Worm (Caenorhabditis elegans): ENCODE results near the gene gcy-32.

Gene gcy-32

DNA sequence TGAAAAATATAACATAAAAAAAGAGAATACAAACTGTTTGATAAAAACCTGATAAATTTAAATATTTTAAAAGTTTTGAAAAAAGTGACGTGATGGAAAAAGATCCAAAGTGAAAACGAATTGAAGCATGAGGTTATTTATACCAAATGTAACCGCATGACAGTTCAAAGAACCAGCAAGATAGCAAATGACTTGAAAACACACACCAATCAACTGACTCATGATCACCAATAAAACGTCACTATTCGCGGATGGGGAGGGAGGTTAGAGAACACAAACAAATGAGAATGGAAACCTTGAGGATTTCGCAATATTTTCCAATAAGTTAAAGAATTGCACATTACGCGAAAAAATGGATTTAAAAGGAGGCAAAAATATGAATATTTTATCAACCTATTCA lies 5.9 kb downstream of the gcy-32 start, which contains the start of gene C06B3.7:
C06B3.7 (plus strand) TSS at position 287 of the 400 bp plus-strand sequence.
- TF ChIP-seq zip-8 (tag; optimal IDR thresholded peaks at IDR 0.05) (no peak), mls-2 (tag; optimal IDR thresholded peaks at IDR 0.05) (no peak), hlh-1 (tag; optimal IDR thresholded peaks at IDR 0.05) (no peak), nhr-237 (tag; optimal IDR thresholded peaks at IDR 0.05) (no peak), ceh-43 (GFP tag; optimal IDR thresholded peaks at IDR 0.05) (no peak), nhr-28 (tag; optimal IDR thresholded peaks at IDR 0.05) (no peak), ceh-39 (tag; optimal IDR thresholded peaks at IDR 0.05) (no peak), lin-32 (GFP tag; optimal IDR thresholded peaks at IDR 0.05) (no peak), nhr-2 (tag; optimal IDR thresholded peaks at IDR 0.05) (no peak), nhr-12 (tag; optimal IDR thresholded peaks at IDR 0.05) (no peak), snpc-4 (tag; optimal IDR thresholded peaks at IDR 0.05) (no peak), tbx-8 (GFP tag; optimal IDR thresholded peaks at IDR 0.05) (no peak), mab-5 (tag; optimal IDR thresholded peaks at IDR 0.05) (no peak), mep-1 (tag; optimal IDR thresholded peaks at IDR 0.05) (no peak), unc-62 (GFP tag; optimal IDR thresholded peaks at IDR 0.05) (no peak), elt-3 (tag; optimal IDR thresholded peaks at IDR 0.05) (no peak), unc-120 (tag; optimal IDR thresholded peaks at IDR 0.05; ENCODE audit: poor library complexity, severe bottlenecking) (no peak)

DNA sequence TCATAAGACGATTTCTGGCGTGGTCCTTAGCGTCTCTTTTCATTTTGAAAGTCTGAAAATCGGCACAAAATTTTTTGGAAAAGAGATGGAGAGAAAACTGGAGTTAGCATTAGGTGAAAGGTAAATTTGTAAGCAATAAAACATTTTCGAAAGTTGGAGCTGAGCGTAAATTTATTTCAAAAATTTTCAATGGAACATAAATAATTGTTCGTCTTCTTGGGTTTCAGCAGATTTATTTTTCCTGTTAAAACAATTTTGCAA lies 6.4 kb downstream of the gcy-32 start, which contains the start of gene C06B3.6:
C06B3.6 (minus strand) TSS at position 52 of the 261 bp plus-strand sequence.
- TF ChIP-seq ceh-39 (tag; optimal IDR thresholded peaks at IDR 0.05) (no peak), bed-3 (GFP tag; optimal IDR thresholded peaks at IDR 0.05) (no peak), ztf-11 (tag; optimal IDR thresholded peaks at IDR 0.05) (no peak), mep-1 (tag; optimal IDR thresholded peaks at IDR 0.05) (no peak), snpc-4 (tag; optimal IDR thresholded peaks at IDR 0.05) (no peak), mab-5 (tag; optimal IDR thresholded peaks at IDR 0.05) (no peak), nhr-2 (tag; optimal IDR thresholded peaks at IDR 0.05) (no peak), sptf-1 (tag; optimal IDR thresholded peaks at IDR 0.05) (no peak), lin-13 (tag; optimal IDR thresholded peaks at IDR 0.05) (no peak), drap-1 (GFP tag; optimal IDR thresholded peaks at IDR 0.05) (no peak), M03D4.4 (tag; optimal IDR thresholded peaks at IDR 0.05) (no peak), nhr-28 (tag; optimal IDR thresholded peaks at IDR 0.05) (no peak), ces-1 (GFP tag; optimal IDR thresholded peaks at IDR 0.05) (no peak), zip-8 (tag; optimal IDR thresholded peaks at IDR 0.05) (no peak), sem-2 (GFP tag; optimal IDR thresholded peaks at IDR 0.05) (no peak), nhr-76 (tag; optimal IDR thresholded peaks at IDR 0.05) (no peak), lin-32 (GFP tag; optimal IDR thresholded peaks at IDR 0.05) (no peak)

DNA sequence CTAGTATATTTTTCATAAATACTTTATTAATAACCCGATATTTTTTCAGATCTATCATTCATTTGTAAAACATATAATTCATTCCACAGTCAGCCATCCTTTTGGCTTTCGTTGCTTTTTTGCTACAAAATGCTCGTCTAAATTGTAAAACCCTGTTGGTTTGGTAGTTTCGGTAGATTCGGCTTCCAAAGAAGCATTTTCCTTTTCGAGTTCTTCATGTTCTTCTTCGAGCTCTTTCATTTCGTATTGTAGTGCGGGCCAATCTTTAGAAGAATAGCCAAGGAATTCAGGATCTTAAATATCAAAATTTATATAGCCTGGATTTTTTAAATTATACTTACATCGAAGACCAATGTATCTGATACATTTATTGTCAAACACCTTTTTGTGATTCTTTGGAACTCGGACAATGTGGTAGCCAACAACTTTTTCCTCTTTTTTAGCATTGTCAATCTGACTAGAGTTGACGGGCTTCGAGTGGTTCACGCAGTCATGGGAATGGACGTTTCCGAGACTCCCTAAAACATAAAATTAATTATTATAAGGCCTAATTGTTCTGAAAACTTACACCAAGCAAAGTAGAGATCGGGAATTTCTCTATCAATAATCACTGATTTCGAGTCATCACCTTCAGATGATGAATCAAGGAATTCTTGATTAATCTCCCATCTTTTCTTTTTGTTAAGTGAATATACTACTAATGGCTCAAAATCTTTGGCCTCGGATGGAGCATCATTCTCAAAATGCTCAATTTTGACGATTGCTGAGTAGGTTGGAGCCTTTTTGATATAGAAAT lies 7.0 kb downstream of the gcy-32 start:
- no peak for TF ChIP-seq blmp-1 (tag; optimal IDR thresholded peaks at IDR 0.05)
- no peak for TF ChIP-seq flh-1 (GFP tag; optimal IDR thresholded peaks at IDR 0.05)
- no peak for TF ChIP-seq ztf-11 (tag; optimal IDR thresholded peaks at IDR 0.05)
- no peak for TF ChIP-seq lsy-2 (tag; optimal IDR thresholded peaks at IDR 0.05)
- no peak for TF ChIP-seq ceh-43 (GFP tag; optimal IDR thresholded peaks at IDR 0.05)
- no peak for TF ChIP-seq cnd-1 (tag; optimal IDR thresholded peaks at IDR 0.05)
- no peak for TF ChIP-seq ham-2 (GFP tag; optimal IDR thresholded peaks at IDR 0.05)
- TF ChIP-seq ces-1 (GFP tag; optimal IDR thresholded peaks at IDR 0.05), result no peak
- TF ChIP-seq tbx-8 (GFP tag; optimal IDR thresholded peaks at IDR 0.05), result no peak
- TF ChIP-seq unc-39 (tag; optimal IDR thresholded peaks at IDR 0.05), result no peak
- no peak for TF ChIP-seq hlh-1 (tag; optimal IDR thresholded peaks at IDR 0.05)
- TF ChIP-seq sptf-1 (tag; optimal IDR thresholded peaks at IDR 0.05), result no peak
- TF ChIP-seq sem-2 (GFP tag; optimal IDR thresholded peaks at IDR 0.05), result no peak
- no peak for TF ChIP-seq drap-1 (GFP tag; optimal IDR thresholded peaks at IDR 0.05)
- TF ChIP-seq snpc-4 (tag; optimal IDR thresholded peaks at IDR 0.05), result no peak
- no peak for TF ChIP-seq bed-3 (GFP tag; optimal IDR thresholded peaks at IDR 0.05)
- TF ChIP-seq mls-2 (tag; optimal IDR thresholded peaks at IDR 0.05), result no peak
- TF ChIP-seq unc-120 (tag; optimal IDR thresholded peaks at IDR 0.05; ENCODE audit: poor library complexity, severe bottlenecking), result no peak

DNA sequence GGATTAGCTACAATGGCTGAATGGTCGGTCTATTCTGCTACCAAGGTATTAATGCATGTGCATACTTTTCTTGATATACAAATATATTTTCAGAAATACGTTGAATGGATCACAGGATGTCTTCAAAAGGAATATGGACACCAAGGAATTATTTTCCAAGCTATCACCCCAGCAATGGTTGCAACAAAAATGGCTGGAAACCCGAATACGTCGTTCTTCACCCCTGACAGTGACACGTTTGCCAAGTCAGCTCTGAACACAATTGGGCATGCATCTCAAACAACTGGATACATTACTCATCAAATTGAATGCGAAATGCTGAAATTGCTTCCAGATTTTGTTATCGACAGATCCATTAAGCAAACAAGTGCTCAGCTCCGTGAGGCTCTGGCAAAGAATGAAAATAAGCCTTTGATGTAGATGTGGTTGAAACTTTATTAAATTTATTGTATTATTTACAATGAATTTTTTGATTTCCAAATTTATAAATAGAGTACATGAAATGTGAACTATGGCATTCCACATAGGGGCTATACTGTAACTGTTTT lies 7.7 kb downstream of the gcy-32 start:
- TF ChIP-seq elt-1 (tag; optimal IDR thresholded peaks at IDR 0.05; ENCODE audit: borderline replicate concordance, insufficient read depth), result no peak
